Worm (Caenorhabditis elegans) whole organism, young adult: ENCODE data around the gene E01G4.5.

Experiments used
- B0019.2 ChIP-seq: fragments of 200-800 bp; sonication (Bioruptor generic); conservative IDR thresholded peaks from 2 replicates; pipeline ENCODE4 v1.3.6; 2022; ENCODE audit warnings: missing genetic modification reagents, missing genetic modification characterization, missing compliant biosample characterization
- B0035.1 ChIP-seq: sonication (generic microtip); optimal IDR thresholded peaks from 2 replicates; lab custom pipeline; 2016; ENCODE audit warnings: missing genetic modification characterization, mild to moderate bottlenecking, missing compliant biosample characterization, missing genotype, missing genetic modification reagents
- B0336.3 ChIP-seq: fragments of 200-800 bp; sonication (Bioruptor generic); IDR thresholded peaks from 2 replicates; pipeline ENCODE4 v1.3.6; 2022; ENCODE audit warnings: missing genetic modification characterization, missing compliant biosample characterization
- C06A6.2 ChIP-seq: fragments of 200-800 bp; sonication (Bioruptor generic); conservative IDR thresholded peaks from 2 replicates; pipeline ENCODE4 v1.3.6; 2022; ENCODE audit warnings: missing genetic modification characterization, missing compliant biosample characterization
- F10E7.11 ChIP-seq: sonication (generic microtip); optimal IDR thresholded peaks from 2 replicates; lab custom pipeline; 2017; ENCODE audit warnings: mild to moderate bottlenecking, missing genetic modification characterization, moderate library complexity, missing compliant biosample characterization
- F37B4.10 ChIP-seq: fragments of 200-800 bp; sonication (Bioruptor generic); IDR thresholded peaks from 2 replicates; pipeline ENCODE4 v1.3.6; 2022; ENCODE audit warnings: missing genetic modification characterization, missing compliant biosample characterization
- F49E8.2 ChIP-seq: sonication (generic microtip); optimal IDR thresholded peaks from 3 replicates; lab custom pipeline; 2017; ENCODE audit warnings: missing genetic modification characterization, mild to moderate bottlenecking, missing compliant biosample characterization, antibody characterized with exemption, moderate library complexity; ENCODE audit not compliant: insufficient read depth
- F57C9.4 ChIP-seq: sonication (generic microtip); optimal IDR thresholded peaks from 2 replicates; lab custom pipeline; 2017; ENCODE audit warnings: mild to moderate bottlenecking, missing genetic modification characterization, missing compliant biosample characterization
- K12H6.12 ChIP-seq: fragments of 200-800 bp; sonication (Bioruptor generic); optimal IDR thresholded peaks from 2 replicates; lab custom pipeline; 2018; ENCODE audit warnings: mild to moderate bottlenecking, missing genetic modification characterization, missing compliant biosample characterization
- T07F8.4 ChIP-seq: sonication (generic microtip); optimal IDR thresholded peaks from 2 replicates; lab custom pipeline; 2016; ENCODE audit warnings: mild to moderate bottlenecking, missing genetic modification characterization, moderate library complexity, missing compliant biosample characterization
- T26A5.8 ChIP-seq: sonication (generic microtip); optimal IDR thresholded peaks from 2 replicates; lab custom pipeline; 2016; ENCODE audit warnings: missing genetic modification characterization, missing compliant biosample characterization
- Y56A3A.18 ChIP-seq: fragments of 200-800 bp; sonication (Bioruptor generic); IDR thresholded peaks from 2 replicates; pipeline ENCODE4 v1.3.6; 2022; ENCODE audit warnings: missing genetic modification reagents, missing genetic modification characterization, missing compliant biosample characterization
- akir-1 ChIP-seq: fragments of 200-800 bp; sonication (Bioruptor generic); optimal IDR thresholded peaks from 2 replicates; lab custom pipeline; 2018; ENCODE audit warnings: mild to moderate bottlenecking, missing genetic modification characterization, moderate library complexity, missing compliant biosample characterization
- atf-7 ChIP-seq: sonication (generic microtip); optimal IDR thresholded peaks from 2 replicates; lab custom pipeline; 2017; ENCODE audit warnings: mild to moderate bottlenecking, missing genetic modification characterization, missing compliant biosample characterization
- attf-3 ChIP-seq: fragments of 200-800 bp; sonication (Bioruptor generic); conservative IDR thresholded peaks from 2 replicates; pipeline ENCODE4 v1.3.6; 2022; ENCODE audit warnings: missing genetic modification reagents, missing genetic modification characterization, missing compliant biosample characterization
- bed-1 ChIP-seq: fragments of 200-800 bp; sonication (Bioruptor generic); IDR thresholded peaks from 2 replicates; pipeline ENCODE4 v1.3.6; 2022; ENCODE audit warnings: missing genetic modification reagents, missing genetic modification characterization, missing compliant biosample characterization
- bed-2 ChIP-seq: fragments of 200-800 bp; sonication (Bioruptor generic); IDR thresholded peaks from 2 replicates; pipeline ENCODE4 v1.3.6; 2022; ENCODE audit warnings: missing genetic modification reagents, missing genetic modification characterization, missing compliant biosample characterization
- ceh-100 ChIP-seq: fragments of 200-800 bp; sonication (Bioruptor generic); IDR thresholded peaks from 2 replicates; pipeline ENCODE4 v1.3.6; 2022; ENCODE audit warnings: missing genetic modification reagents, missing genetic modification characterization, missing compliant biosample characterization
- ets-4 ChIP-seq: fragments of 200-800 bp; sonication (Bioruptor generic); optimal IDR thresholded peaks from 2 replicates; lab custom pipeline; 2018; ENCODE audit warnings: mild to moderate bottlenecking, missing genetic modification characterization, missing compliant biosample characterization
- fkh-3 ChIP-seq: sonication (generic microtip); optimal IDR thresholded peaks from 2 replicates; lab custom pipeline; 2016; ENCODE audit warnings: mild to moderate bottlenecking, missing genetic modification characterization, missing compliant biosample characterization
- hlh-12 ChIP-seq: sonication (generic microtip); optimal IDR thresholded peaks from 2 replicates; lab custom pipeline; 2016; ENCODE audit warnings: missing genetic modification characterization, missing compliant biosample characterization
- lag-1 ChIP-seq: fragments of 200-800 bp; sonication (Bioruptor generic); IDR thresholded peaks from 2 replicates; pipeline ENCODE4 v1.3.6; 2022; ENCODE audit warnings: missing genetic modification reagents, missing genetic modification characterization, missing compliant biosample characterization
- lin-35 ChIP-seq, 3 experiments: fragments of 150-350 bp in 2 of 3; sonication (generic microtip) in 1 of 3; optimal IDR thresholded peaks; 2 replicates each; lab custom pipeline; 2014 to 2018; ENCODE audit warnings: missing biosample characterization in 3 of 3, missing genetic modification characterization in 3 of 3, missing genetic modification reagents in 3 of 3
- lin-40 ChIP-seq: sonication (generic microtip); optimal IDR thresholded peaks from 2 replicates; lab custom pipeline; 2016; ENCODE audit warnings: missing genetic modification characterization, mild to moderate bottlenecking, missing compliant biosample characterization, missing genotype, missing genetic modification reagents
- lin-54 ChIP-seq: fragments of 200-800 bp; sonication (Bioruptor generic); optimal IDR thresholded peaks from 2 replicates; lab custom pipeline; 2018; ENCODE audit warnings: mild to moderate bottlenecking, missing genetic modification characterization, missing compliant biosample characterization
- lir-1 ChIP-seq: fragments of 200-800 bp; sonication (Bioruptor generic); conservative IDR thresholded peaks from 2 replicates; pipeline ENCODE4 v1.3.6; 2022; ENCODE audit warnings: missing genetic modification reagents, missing genetic modification characterization, missing compliant biosample characterization
- lsy-27 ChIP-seq: sonication (generic microtip); optimal IDR thresholded peaks from 2 replicates; lab custom pipeline; 2017; ENCODE audit warnings: missing genetic modification characterization, mild to moderate bottlenecking, missing compliant biosample characterization, antibody characterized with exemption, missing genotype, borderline replicate concordance; ENCODE audit not compliant: insufficient read depth
- madf-6 ChIP-seq: fragments of 200-800 bp; sonication (Bioruptor generic); IDR thresholded peaks from 2 replicates; pipeline ENCODE4 v1.3.6; 2022; ENCODE audit warnings: missing genetic modification reagents, missing genetic modification characterization, missing compliant biosample characterization
- mcd-1 ChIP-seq: fragments of 200-800 bp; sonication (Bioruptor generic); IDR thresholded peaks from 2 replicates; pipeline ENCODE4 v1.3.6; 2022; ENCODE audit warnings: missing genetic modification reagents, missing genetic modification characterization, missing compliant biosample characterization
- mel-28 ChIP-seq: sonication (generic microtip); optimal IDR thresholded peaks from 2 replicates; lab custom pipeline; 2016; ENCODE audit warnings: borderline replicate concordance, mild to moderate bottlenecking, missing genetic modification characterization, missing compliant biosample characterization
- mes-4 ChIP-seq: sonication (generic microtip); optimal IDR thresholded peaks from 2 replicates; lab custom pipeline; 2016; ENCODE audit warnings: missing genotype, missing genetic modification characterization, missing compliant biosample characterization
- nfya-1 ChIP-seq: sonication (generic microtip); optimal IDR thresholded peaks from 2 replicates; lab custom pipeline; 2017; ENCODE audit warnings: antibody characterized with exemption, missing compliant biosample characterization, missing genetic modification characterization, borderline replicate concordance; ENCODE audit not compliant: insufficient read depth
- nhr-120 ChIP-seq: fragments of 200-800 bp; sonication (Bioruptor generic); IDR thresholded peaks from 2 replicates; pipeline ENCODE4 v1.3.6; 2022; ENCODE audit warnings: missing genetic modification characterization, missing compliant biosample characterization
- nhr-179 ChIP-seq: sonication (generic microtip); optimal IDR thresholded peaks from 2 replicates; lab custom pipeline; 2016; ENCODE audit warnings: mild to moderate bottlenecking, missing genetic modification characterization, missing compliant biosample characterization
- nhr-90 ChIP-seq: sonication (generic microtip); optimal IDR thresholded peaks from 2 replicates; lab custom pipeline; 2016; ENCODE audit warnings: missing genotype, mild to moderate bottlenecking, missing genetic modification characterization, missing compliant biosample characterization
- snpc-1.1 ChIP-seq: sonication (generic microtip); optimal IDR thresholded peaks from 2 replicates; lab custom pipeline; 2017; ENCODE audit warnings: missing genetic modification characterization, mild to moderate bottlenecking, missing compliant biosample characterization, antibody characterized with exemption, moderate library complexity, missing genotype, missing genetic modification reagents; ENCODE audit not compliant: insufficient read depth
- snpc-4 ChIP-seq, 5 experiments: fragments of 150-350 bp in 1 of 5; sonication (generic microtip) in 4 of 5; optimal IDR thresholded peaks; 2 replicates each; lab custom pipeline; 2014 to 2018; ENCODE audit warnings: missing genetic modification characterization in 5 of 5, missing biosample characterization in 3 of 5, antibody characterized with exemption in 2 of 5, mild to moderate bottlenecking in 2 of 5, missing compliant biosample characterization in 2 of 5, missing genotype in 2 of 5, moderate library complexity in 2 of 5, missing genetic modification reagents in 1 of 5
- somi-1 ChIP-seq: fragments of 200-800 bp; sonication (Bioruptor generic); optimal IDR thresholded peaks from 2 replicates; lab custom pipeline; 2018; ENCODE audit warnings: mild to moderate bottlenecking, missing genetic modification characterization, missing compliant biosample characterization
- tbx-9 ChIP-seq: sonication (generic microtip); optimal IDR thresholded peaks from 2 replicates; lab custom pipeline; 2016; ENCODE audit warnings: borderline replicate concordance, missing genetic modification characterization, inconsistent platforms, missing compliant biosample characterization
- unc-62 ChIP-seq: fragments of 150-350 bp; optimal IDR thresholded peaks from 2 replicates; lab custom pipeline; 2014; ENCODE audit warnings: missing biosample characterization, missing genetic modification reagents, missing genetic modification characterization
- xnd-1 ChIP-seq: sonication (generic microtip); optimal IDR thresholded peaks from 2 replicates; lab custom pipeline; 2016; ENCODE audit warnings: missing genotype, missing genetic modification reagents, missing genetic modification characterization, missing compliant biosample characterization
- ztf-22 ChIP-seq: fragments of 200-800 bp; sonication (Bioruptor generic); optimal IDR thresholded peaks from 2 replicates; lab custom pipeline; 2018; ENCODE audit warnings: mild to moderate bottlenecking, missing genetic modification characterization, moderate library complexity, missing compliant biosample characterization
- ztf-3 ChIP-seq: fragments of 200-800 bp; sonication (Bioruptor generic); optimal IDR thresholded peaks from 2 replicates; lab custom pipeline; 2018; ENCODE audit warnings: mild to moderate bottlenecking, missing genetic modification characterization, missing compliant biosample characterization

E01G4.5 gene

DNA sequence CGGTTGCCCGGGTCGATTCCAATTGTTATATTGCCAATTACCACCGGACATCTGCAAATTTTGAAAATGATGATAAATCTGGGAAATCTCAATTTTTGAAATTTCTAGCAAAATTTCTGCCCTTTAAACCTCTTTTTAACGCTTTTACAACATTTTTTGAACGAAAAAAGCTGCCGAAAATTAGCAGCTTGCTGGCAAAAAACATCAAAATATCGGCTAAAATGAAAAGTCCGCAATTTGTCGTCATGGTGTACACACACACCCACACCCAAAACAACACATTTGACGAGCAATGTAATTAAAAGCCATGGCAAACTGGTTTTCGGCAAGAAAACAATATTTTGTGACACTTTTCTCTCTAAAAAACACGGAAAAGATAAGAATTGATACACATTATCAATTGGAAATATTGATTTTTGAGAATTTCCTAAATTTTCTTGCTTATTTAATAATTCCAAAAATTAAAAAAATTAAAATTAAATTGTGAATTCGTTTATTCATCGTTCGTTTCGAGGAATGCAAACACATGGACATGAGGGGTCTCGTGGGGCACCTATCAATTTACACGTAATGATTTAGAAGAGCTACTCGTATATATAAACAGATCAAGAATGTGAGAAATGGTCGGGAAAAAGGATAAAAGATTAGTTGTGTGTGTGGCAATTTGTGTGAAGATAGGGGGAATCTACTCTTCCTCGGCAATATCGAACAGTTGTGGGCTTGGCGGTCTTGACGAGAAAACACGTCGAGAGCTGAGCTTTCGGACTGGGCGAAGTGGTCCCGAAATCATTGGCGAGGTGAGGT, 11.4 kb upstream of the E01G4.5 start, which contains the start of gene pqn-27 (continued):
- TF ChIP-seq B0019.2 (no peak), lin-40 (tag; lab: Kevin White, UChicago) (peak; percentile 79), bed-1 (GFP tag; lab: Robert Waterston, UW) (no peak), nhr-179 (no peak), mel-28 (tag; lab: Kevin White, UChicago) (no peak), tbx-9 (no peak), xnd-1 (no peak), lag-1 (no peak), ztf-22 (peak; percentile 65), lin-54 (GFP tag; lab: Kevin White, UChicago) (peak; percentile 16), lsy-27 (tag; lab: Kevin White, UChicago) (no peak), bed-2 (GFP tag; lab: Robert Waterston, UW) (no peak), somi-1 (GFP tag; lab: Kevin White, UChicago) (peak; percentile 58), attf-3 (GFP tag; lab: Robert Waterston, UW) (no peak), madf-6 (peak; percentile 68), ets-4 (GFP tag; lab: Kevin White, UChicago) (no peak), nfya-1 (tag; lab: Kevin White, UChicago) (no peak), F49E8.2 (tag; lab: Kevin White, UChicago) (no peak), K12H6.12 (tag; lab: Kevin White, UChicago) (peak; percentile 71), unc-62 (GFP tag; lab: Kevin White, UChicago) (no peak), ztf-3 (GFP tag; lab: Kevin White, UChicago) (peak; percentile 39), snpc-1.1 (tag; lab: Kevin White, UChicago) (no peak), F37B4.10 (GFP tag; lab: Robert Waterston, UW) (no peak), Y56A3A.18 (peak; percentile 79; the same call in 1 of the 2 replicates), nhr-90 (no peak), T07F8.4 (tag; lab: Kevin White, UChicago) (no peak), C06A6.2 (GFP tag; lab: Robert Waterston, UW) (peak; percentile 55; the same call in 1 of the 2 replicates), atf-7 (tag; lab: Kevin White, UChicago) (peak; percentile 81), hlh-12 (no peak), T26A5.8 (tag; lab: Kevin White, UChicago) (peak; percentile 23), F10E7.11 (peak; percentile 16), B0035.1 (tag; lab: Kevin White, UChicago) (peak; percentile 32)

DNA sequence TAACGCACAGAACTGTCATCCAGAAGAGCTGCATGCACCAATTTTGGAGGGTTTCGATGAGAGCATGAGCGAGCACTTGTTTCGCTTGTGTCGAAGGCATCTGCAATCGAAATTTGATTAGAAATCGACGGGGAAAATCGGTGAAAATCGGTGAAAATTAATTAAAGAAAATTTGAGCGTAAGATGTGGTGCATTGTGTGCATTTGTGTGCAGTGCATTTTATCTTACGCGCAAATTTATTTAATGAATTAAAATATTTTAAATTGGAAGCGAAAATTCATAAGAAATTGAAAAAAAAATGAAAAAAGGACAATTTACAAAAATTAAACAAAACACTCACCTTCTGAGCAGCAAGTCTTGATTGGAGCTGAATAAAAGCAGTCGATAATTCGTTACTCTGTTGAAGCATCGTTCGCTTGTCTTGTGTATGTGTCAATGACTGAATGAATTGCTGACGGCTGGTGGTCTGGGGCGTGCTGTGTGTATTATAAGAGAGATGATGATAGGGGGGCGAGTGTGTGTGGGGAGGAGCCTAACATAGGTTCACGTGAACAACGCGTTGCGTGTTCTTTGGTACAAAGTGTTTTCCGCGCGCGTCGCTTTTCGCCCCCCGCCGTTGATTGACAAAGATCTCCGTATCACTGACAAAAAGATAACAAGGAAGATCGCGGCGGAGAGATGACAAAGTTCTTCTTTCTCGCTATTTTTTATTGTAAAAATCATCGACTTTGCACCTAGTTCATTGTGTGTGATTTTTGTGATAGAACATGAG, 10.4 kb upstream of the E01G4.5 start:
- TF ChIP-seq lin-54 (GFP tag; lab: Kevin White, UChicago), result peak; percentile 2
- TF ChIP-seq somi-1 (GFP tag; lab: Kevin White, UChicago), result peak; percentile 81
- TF ChIP-seq B0336.3 (GFP tag; lab: Robert Waterston, UW), result peak; percentile 69; the same call in 1 of the 2 replicates
- TF ChIP-seq nfya-1 (tag; lab: Kevin White, UChicago), result no peak
- peak; percentile 59 for TF ChIP-seq mcd-1 (GFP tag; lab: Robert Waterston, UW)
- TF ChIP-seq fkh-3, result no peak
- 0 out of 2 replicates have a peak, but pooled peaks have one; percentile 18 for TF ChIP-seq lir-1 (GFP tag; lab: Robert Waterston, UW)
- TF ChIP-seq mes-4, result no peak
- TF ChIP-seq akir-1, result no peak
- no peak for TF ChIP-seq nhr-120
- TF ChIP-seq xnd-1, result no peak
- TF ChIP-seq snpc-4 (GFP tag; optimal IDR thresholded peaks at IDR 0.05; lab: Kevin White, UChicago), result no peak
- TF ChIP-seq snpc-4 (tag; optimal IDR thresholded peaks at IDR 0.05; lab: Kevin White, UChicago), result peak in 3 of 4 experiments; percentile 33 to 36 (median 35)
- no peak for TF ChIP-seq F57C9.4
- no peak for TF ChIP-seq snpc-1.1 (tag; lab: Kevin White, UChicago)
- TF ChIP-seq ceh-100 (GFP tag; lab: Robert Waterston, UW), result no peak
- TF ChIP-seq lin-35 (GFP tag; optimal IDR thresholded peaks at IDR 0.05; lab: Kevin White, UChicago), result peak in 1 of 3 experiments; percentile 8
- peak; percentile 15 for TF ChIP-seq unc-62 (GFP tag; lab: Kevin White, UChicago)
